Fruit fly (Drosophila melanogaster) whole organism, prepupa: Measurements from ENCODE around the gene Vps39.

Experiments
- CG10631 ChIP-seq: fragments of 200-800 bp; sonication (Bioruptor generic); optimal IDR thresholded peaks from 2 replicates; lab custom pipeline; 2016; ENCODE audit warnings: missing biosample characterization, missing genetic modification characterization
- CG10669 ChIP-seq: fragments of 200-800 bp; sonication (Bioruptor generic); optimal IDR thresholded peaks from 3 replicates; lab custom pipeline; 2018; ENCODE audit warnings: missing biosample characterization, mild to moderate bottlenecking, missing genetic modification characterization, moderate library complexity
- CG11294 ChIP-seq: fragments of 200-800 bp; sonication (Bioruptor generic); IDR thresholded peaks from 2 replicates; pipeline ENCODE4 v1.3.6; 2022; ENCODE audit warnings: missing biosample characterization, missing genetic modification characterization
- CG15336 ChIP-seq: fragments of 200-800 bp; sonication (Bioruptor generic); IDR thresholded peaks from 2 replicates; pipeline ENCODE4 v1.3.6; 2022; ENCODE audit warnings: missing biosample characterization, missing genetic modification characterization
- CG1621 ChIP-seq: fragments of 200-800 bp; sonication (Bioruptor generic); optimal IDR thresholded peaks from 3 replicates; lab custom pipeline; 2018; ENCODE audit warnings: missing biosample characterization, mild to moderate bottlenecking, missing genetic modification characterization
- CG16779 ChIP-seq: fragments of 200-800 bp; sonication (Bioruptor generic); optimal IDR thresholded peaks from 3 replicates; lab custom pipeline; 2017; ENCODE audit warnings: missing biosample characterization, mild to moderate bottlenecking, missing genetic modification characterization
- CG32006 ChIP-seq: fragments of 200-800 bp; sonication (Bioruptor generic); optimal IDR thresholded peaks from 3 replicates; lab custom pipeline; 2017; ENCODE audit warnings: missing biosample characterization, mild to moderate bottlenecking, missing genetic modification characterization
- CG34406 ChIP-seq: fragments of 200-800 bp; sonication (Bioruptor generic); optimal IDR thresholded peaks from 3 replicates; lab custom pipeline; 2016; ENCODE audit warnings: missing biosample characterization, missing genetic modification characterization
- CG3919 ChIP-seq: fragments of 200-800 bp; sonication (Bioruptor generic); optimal IDR thresholded peaks from 3 replicates; lab custom pipeline; 2016; ENCODE audit warnings: missing biosample characterization, missing genetic modification characterization
- CG6163 ChIP-seq: fragments of 200-800 bp; sonication (Bioruptor generic); IDR thresholded peaks from 3 replicates; pipeline ENCODE4 v1.3.6; 2022; ENCODE audit warnings: missing biosample characterization, missing genetic modification characterization
- CG6276 ChIP-seq: fragments of 200-800 bp; sonication (Bioruptor generic); optimal IDR thresholded peaks from 2 replicates; lab custom pipeline; 2017; ENCODE audit warnings: missing biosample characterization, mild to moderate bottlenecking, missing genetic modification characterization
- CG6808 ChIP-seq: fragments of 200-800 bp; sonication (Bioruptor generic); optimal IDR thresholded peaks from 3 replicates; lab custom pipeline; 2017; ENCODE audit warnings: missing biosample characterization, missing genetic modification characterization, mild to moderate bottlenecking, moderate library complexity, missing genetic modification reagents
- CG8119 ChIP-seq: fragments of 200-800 bp; sonication (Bioruptor generic); IDR thresholded peaks from 3 replicates; pipeline ENCODE4 v1.3.6; 2022; ENCODE audit warnings: missing biosample characterization, missing genetic modification characterization
- CG8632 ChIP-seq: fragments of 200-800 bp; sonication (Bioruptor generic); optimal IDR thresholded peaks from 3 replicates; lab custom pipeline; 2016; ENCODE audit warnings: missing biosample characterization, missing genetic modification characterization
- CG9139 ChIP-seq: fragments of 200-800 bp; sonication (Bioruptor generic); optimal IDR thresholded peaks from 3 replicates; lab custom pipeline; 2017; ENCODE audit warnings: missing biosample characterization, mild to moderate bottlenecking, missing genetic modification characterization
- Eip75B ChIP-seq: fragments of 200-800 bp; sonication (Bioruptor generic); optimal IDR thresholded peaks from 3 replicates; lab custom pipeline; 2016; ENCODE audit warnings: missing biosample characterization, missing genetic modification characterization
- Eip78C ChIP-seq: fragments of 200-800 bp; sonication (Bioruptor generic); peaks from one replicate; lab custom pipeline; 2016; ENCODE audit warnings: missing biosample characterization, missing genetic modification characterization
- Ets96B ChIP-seq: fragments of 200-800 bp; optimal IDR thresholded peaks from 2 replicates; lab custom pipeline; 2019; ENCODE audit warnings: missing biosample characterization, mild to moderate bottlenecking, missing genetic modification characterization, moderate library complexity
- Gug ChIP-seq: fragments of 200-800 bp; sonication (Bioruptor generic); IDR thresholded peaks from 2 replicates; pipeline ENCODE4 v1.3.6; 2022; ENCODE audit warnings: missing biosample characterization, missing genetic modification characterization
- Hr38 ChIP-seq: sonication (Bioruptor generic); optimal IDR thresholded peaks from 2 replicates; lab custom pipeline; 2016; ENCODE audit warnings: missing biosample characterization, missing genetic modification characterization
- Hr39 ChIP-seq: fragments of 200-800 bp; sonication (Bioruptor generic); optimal IDR thresholded peaks from 2 replicates; lab custom pipeline; 2016; ENCODE audit warnings: missing biosample characterization, missing genetic modification characterization
- Hr4 ChIP-seq: fragments of 200-800 bp; sonication (Bioruptor generic); optimal IDR thresholded peaks from 3 replicates; lab custom pipeline; 2016; ENCODE audit warnings: missing biosample characterization, missing genetic modification characterization
- Lpt ChIP-seq: fragments of 200-800 bp; sonication (Bioruptor generic); optimal IDR thresholded peaks from 3 replicates; lab custom pipeline; 2016; ENCODE audit warnings: missing biosample characterization, missing genetic modification characterization
- Met ChIP-seq: fragments of 200-800 bp; sonication (Bioruptor generic); optimal IDR thresholded peaks from 3 replicates; lab custom pipeline; 2016; ENCODE audit warnings: missing biosample characterization, missing genetic modification characterization
- OdsH ChIP-seq: fragments of 200-800 bp; sonication (Bioruptor generic); optimal IDR thresholded peaks from 3 replicates; lab custom pipeline; 2016; ENCODE audit warnings: missing biosample characterization, missing genetic modification characterization
- Smox ChIP-seq: fragments of 200-800 bp; sonication (Bioruptor generic); optimal IDR thresholded peaks from 3 replicates; lab custom pipeline; 2016; ENCODE audit warnings: missing biosample characterization, missing genetic modification characterization
- Sox14 ChIP-seq: fragments of 200-800 bp; sonication (Bioruptor generic); optimal IDR thresholded peaks from 3 replicates; lab custom pipeline; 2016; ENCODE audit warnings: missing biosample characterization, missing genetic modification characterization
- Sox15 ChIP-seq: fragments of 200-800 bp; sonication (Bioruptor generic); optimal IDR thresholded peaks from 3 replicates; lab custom pipeline; 2016; ENCODE audit warnings: missing biosample characterization, missing genetic modification characterization
- achi ChIP-seq: fragments of 200-800 bp; sonication (Bioruptor generic); optimal IDR thresholded peaks from 3 replicates; lab custom pipeline; 2016; ENCODE audit warnings: missing biosample characterization, missing genetic modification characterization
- acj6 ChIP-seq: fragments of 200-800 bp; sonication (Bioruptor generic); optimal IDR thresholded peaks from 3 replicates; lab custom pipeline; 2016; ENCODE audit warnings: missing biosample characterization, missing genetic modification characterization
- cyc ChIP-seq: fragments of 200-800 bp; sonication (Bioruptor generic); optimal IDR thresholded peaks from 3 replicates; lab custom pipeline; 2016; ENCODE audit warnings: missing biosample characterization, missing genetic modification characterization
- eg ChIP-seq: fragments of 200-800 bp; sonication (Bioruptor generic); IDR thresholded peaks from 3 replicates; pipeline ENCODE4 v1.3.6; 2022; ENCODE audit warnings: missing biosample characterization, missing genetic modification characterization
- esn ChIP-seq: fragments of 200-800 bp; sonication (Bioruptor generic); optimal IDR thresholded peaks from 2 replicates; lab custom pipeline; 2016; ENCODE audit warnings: missing biosample characterization, mild to moderate bottlenecking, missing genetic modification characterization, moderate library complexity
- fd85E ChIP-seq: fragments of 200-800 bp; sonication (Bioruptor generic); optimal IDR thresholded peaks from 3 replicates; lab custom pipeline; 2016; ENCODE audit warnings: missing biosample characterization, missing genetic modification characterization
- fkh ChIP-seq: fragments of 200-800 bp; sonication (Bioruptor generic); optimal IDR thresholded peaks from 3 replicates; lab custom pipeline; 2017; ENCODE audit warnings: missing biosample characterization, mild to moderate bottlenecking, missing genetic modification characterization, moderate library complexity
- lz ChIP-seq: fragments of 200-800 bp; sonication (Bioruptor generic); optimal IDR thresholded peaks from 3 replicates; lab custom pipeline; 2016; ENCODE audit warnings: missing biosample characterization, missing genetic modification characterization
- net ChIP-seq: fragments of 200-800 bp; sonication (Bioruptor generic); optimal IDR thresholded peaks from 3 replicates; lab custom pipeline; 2016; ENCODE audit warnings: missing biosample characterization, missing genetic modification characterization
- pdm3 ChIP-seq: fragments of 200-800 bp; sonication (Bioruptor generic); optimal IDR thresholded peaks from 3 replicates; lab custom pipeline; 2016; ENCODE audit warnings: missing biosample characterization, missing genetic modification characterization
- salr ChIP-seq, 2 experiments: fragments of 200-800 bp; sonication (Bioruptor generic); optimal IDR thresholded peaks; 3 replicates each; lab custom pipeline; 2016 to 2018; ENCODE audit warnings: missing biosample characterization in 2 of 2, missing genetic modification characterization in 2 of 2, mild to moderate bottlenecking in 1 of 2
- ss ChIP-seq, 2 experiments: fragments of 200-800 bp; sonication (Bioruptor generic); optimal IDR thresholded peaks; 2 replicates in 1 of 2; 3 replicates in 1 of 2; lab custom pipeline; 2017 to 2018; ENCODE audit warnings: mild to moderate bottlenecking in 2 of 2, missing biosample characterization in 2 of 2, missing genetic modification characterization in 2 of 2, moderate library complexity in 1 of 2
- svp ChIP-seq: fragments of 200-800 bp; sonication (Bioruptor generic); peaks from one replicate; lab custom pipeline; 2016; ENCODE audit warnings: missing biosample characterization, missing genetic modification characterization
- topi ChIP-seq: fragments of 200-800 bp; sonication (Bioruptor generic); optimal IDR thresholded peaks from 3 replicates; lab custom pipeline; 2016; ENCODE audit warnings: missing biosample characterization, missing genetic modification characterization
- vri ChIP-seq: fragments of 200-800 bp; sonication (Bioruptor generic); optimal IDR thresholded peaks from 3 replicates; lab custom pipeline; 2016; ENCODE audit warnings: missing biosample characterization, mild to moderate bottlenecking, missing genetic modification characterization

The Vps39 gene

dm6 chr3R:18298900-18299321, 24.7 kb upstream of the Vps39 start, which contains the start of gene Dlc90F (continued):
- TF ChIP-seq CG10669 (GFP tag; lab: Kevin White, UChicago) (no peak), cyc (GFP tag; lab: Kevin White, UChicago) (peak; percentile 73), CG1621 (tag; lab: Kevin White, UChicago) (peak; percentile 33), CG6276 (GFP tag; lab: Kevin White, UChicago) (no peak), CG32006 (no peak), lz (GFP tag; lab: Kevin White, UChicago) (peak; percentile 79), CG6808 (GFP tag; lab: Kevin White, UChicago) (no peak), CG6163 (peak; percentile 81)

- TF ChIP-seq CG9139 (GFP tag; lab: Kevin White, UChicago), result peak; percentile 36
- TF ChIP-seq Sox14, result peak; percentile 38
- no peak for TF ChIP-seq Met
- peak; percentile 41 for TF ChIP-seq fkh (GFP tag; lab: Kevin White, UChicago)
- TF ChIP-seq CG8632 (GFP tag; lab: Kevin White, UChicago), result peak; percentile 13
- TF ChIP-seq eg (GFP tag; lab: Robert Waterston, UW), result peak; percentile 66
- peak; percentile 83 for TF ChIP-seq Eip78C (GFP tag; lab: Kevin White, UChicago)
- TF ChIP-seq CG8119, result peak; percentile 57
- no peak for TF ChIP-seq CG10669 (GFP tag; lab: Kevin White, UChicago)
- peak; percentile 50 for TF ChIP-seq Lpt
- TF ChIP-seq Eip75B, result no peak
- no peak for TF ChIP-seq Ets96B (tag; lab: Kevin White, UChicago)
- no peak for TF ChIP-seq Sox15 (GFP tag; lab: Kevin White, UChicago)
- TF ChIP-seq achi, result peak; percentile 19
- peak; percentile 56 to 72 for TF ChIP-seq ss (GFP tag; optimal IDR thresholded peaks at IDR 0.05; lab: Kevin White, UChicago)
- TF ChIP-seq Gug (GFP tag; lab: Robert Waterston, UW), result peak; percentile 45
- TF ChIP-seq Hr4 (GFP tag; lab: Kevin White, UChicago), result peak; percentile 12
- TF ChIP-seq net (GFP tag; lab: Kevin White, UChicago), result peak; percentile 21
- TF ChIP-seq salr (GFP tag; optimal IDR thresholded peaks at IDR 0.05; lab: Kevin White, UChicago), result no peak
- TF ChIP-seq Hr39 (GFP tag; lab: Kevin White, UChicago), result peak; percentile 37
- peak; percentile 51 for TF ChIP-seq vri (GFP tag; lab: Kevin White, UChicago)
- TF ChIP-seq CG10631 (GFP tag; lab: Kevin White, UChicago), result no peak
- TF ChIP-seq CG6276 (GFP tag; lab: Kevin White, UChicago), result peak; percentile 46
- TF ChIP-seq topi, result peak; percentile 17
- no peak for TF ChIP-seq fd85E
- TF ChIP-seq CG6163, result peak; percentile 80
- peak; percentile 38 for TF ChIP-seq CG3919
- peak; percentile 20 for TF ChIP-seq CG32006
- no peak for TF ChIP-seq CG11294
- peak; percentile 25 for TF ChIP-seq OdsH (GFP tag; lab: Kevin White, UChicago)
- no peak for TF ChIP-seq CG1621 (tag; lab: Kevin White, UChicago)
- no peak for TF ChIP-seq Smox (GFP tag; lab: Kevin White, UChicago)
- TF ChIP-seq CG34406, result peak; percentile 23
- peak; percentile 56 for TF ChIP-seq CG15336 (GFP tag; lab: Robert Waterston, UW)
- peak; percentile 28 for TF ChIP-seq CG16779 (tag; lab: Kevin White, UChicago)
- TF ChIP-seq svp (GFP tag; lab: Kevin White, UChicago), result peak; percentile 70
- TF ChIP-seq acj6 (GFP tag; lab: Kevin White, UChicago), result no peak
- TF ChIP-seq Hr38 (GFP tag; lab: Kevin White, UChicago), result no peak
- TF ChIP-seq cyc (GFP tag; lab: Kevin White, UChicago), result peak; percentile 12
- peak; percentile 5 for TF ChIP-seq pdm3
- no peak for TF ChIP-seq lz (GFP tag; lab: Kevin White, UChicago)
- TF ChIP-seq esn (GFP tag; lab: Kevin White, UChicago), result peak; percentile 18
These were observed 24.2 kb upstream of the Vps39 start for dm6 chr3R:18298298-18298899.
